Worm (Caenorhabditis elegans) whole organism, L1 larva: Measurements from ENCODE around the gene ntl-9.

Experiments
- C16A3.4 ChIP-seq: fragments of 150-350 bp; optimal IDR thresholded peaks from 2 replicates; lab custom pipeline; 2014; ENCODE audit warnings: missing biosample characterization, missing genetic modification characterization
- blmp-1 ChIP-seq: fragments of 150-350 bp; optimal IDR thresholded peaks from 2 replicates; lab custom pipeline; 2014; ENCODE audit warnings: missing biosample characterization, missing genetic modification characterization
- egl-13 ChIP-seq: sonication (generic microtip); optimal IDR thresholded peaks from 2 replicates; lab custom pipeline; 2016; ENCODE audit warnings: missing genotype, missing genetic modification reagents, missing genetic modification characterization, missing compliant biosample characterization
- elt-2 ChIP-seq: sonication (generic microtip); optimal IDR thresholded peaks from 2 replicates; lab custom pipeline; 2016; ENCODE audit warnings: missing genetic modification characterization, mild to moderate bottlenecking, inconsistent platforms, missing compliant biosample characterization, missing genetic modification reagents
- jun-1 ChIP-seq: fragments of 150-350 bp; optimal IDR thresholded peaks from 2 replicates; lab custom pipeline; 2014; ENCODE audit warnings: missing biosample characterization, missing genetic modification reagents, missing genetic modification characterization
- nhr-47 ChIP-seq: sonication (generic microtip); optimal IDR thresholded peaks from 2 replicates; lab custom pipeline; 2016; ENCODE audit warnings: mild to moderate bottlenecking, missing genetic modification characterization, moderate library complexity, missing compliant biosample characterization
- nhr-71 ChIP-seq: sonication (generic microtip); optimal IDR thresholded peaks from 2 replicates; lab custom pipeline; 2016; ENCODE audit warnings: mild to moderate bottlenecking, missing genetic modification characterization, moderate library complexity, missing compliant biosample characterization
- pqm-1 ChIP-seq: sonication (generic microtip); optimal IDR thresholded peaks from 3 replicates; lab custom pipeline; 2017; ENCODE audit warnings: missing biosample characterization, missing genetic modification characterization
- snpc-4 ChIP-seq: fragments of 150-350 bp; optimal IDR thresholded peaks from 2 replicates; lab custom pipeline; 2014; ENCODE audit warnings: missing biosample characterization, missing genetic modification characterization
- sptf-1 ChIP-seq: fragments of 150-350 bp; optimal IDR thresholded peaks from 2 replicates; lab custom pipeline; 2014; ENCODE audit warnings: missing biosample characterization, missing genetic modification characterization
- unc-130 ChIP-seq: fragments of 150-350 bp; optimal IDR thresholded peaks from 2 replicates; lab custom pipeline; 2017; ENCODE audit warnings: missing biosample characterization, missing genetic modification characterization, inconsistent platforms
- ztf-4 ChIP-seq: fragments of 150-350 bp; optimal IDR thresholded peaks from 2 replicates; lab custom pipeline; 2014; ENCODE audit warnings: missing biosample characterization, missing genetic modification characterization

DNA sequence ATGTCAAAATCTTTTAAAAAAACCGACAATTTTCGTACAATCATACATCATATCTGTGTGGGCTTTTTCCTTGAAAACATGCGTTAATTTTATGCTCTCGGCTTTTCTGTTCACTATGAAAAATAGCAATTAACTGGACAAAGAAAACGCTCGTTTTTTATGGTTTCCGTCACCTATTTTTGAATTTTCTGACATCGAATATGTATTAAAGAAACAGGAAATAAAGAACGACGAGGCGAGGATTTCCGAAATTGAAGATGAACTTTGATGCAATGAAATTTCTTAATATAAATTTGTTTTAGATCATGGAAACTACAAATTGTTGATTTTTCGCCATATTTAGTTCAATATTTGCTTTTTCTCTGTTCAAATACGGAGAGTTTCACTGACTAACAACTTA, 39.6 kb downstream of the ntl-9 start:
- TF ChIP-seq unc-130 (tag; lab: Kevin White, UChicago) (no peak), snpc-4 (tag; lab: Kevin White, UChicago) (no peak), nhr-47 (tag; lab: Kevin White, UChicago) (no peak), egl-13 (no peak), ztf-4 (no peak), pqm-1 (tag; lab: Kevin White, UChicago) (no peak), sptf-1 (tag; lab: Kevin White, UChicago) (no peak), blmp-1 (tag; lab: Kevin White, UChicago) (no peak), nhr-71 (no peak), jun-1 (tag; lab: Kevin White, UChicago) (no peak), C16A3.4 (tag; lab: Kevin White, UChicago) (no peak), elt-2 (tag; lab: Kevin White, UChicago) (no peak)
